Worm (Caenorhabditis elegans): ENCODE measurements around the gene lelo-4.

lelo-4 gene

DNA sequence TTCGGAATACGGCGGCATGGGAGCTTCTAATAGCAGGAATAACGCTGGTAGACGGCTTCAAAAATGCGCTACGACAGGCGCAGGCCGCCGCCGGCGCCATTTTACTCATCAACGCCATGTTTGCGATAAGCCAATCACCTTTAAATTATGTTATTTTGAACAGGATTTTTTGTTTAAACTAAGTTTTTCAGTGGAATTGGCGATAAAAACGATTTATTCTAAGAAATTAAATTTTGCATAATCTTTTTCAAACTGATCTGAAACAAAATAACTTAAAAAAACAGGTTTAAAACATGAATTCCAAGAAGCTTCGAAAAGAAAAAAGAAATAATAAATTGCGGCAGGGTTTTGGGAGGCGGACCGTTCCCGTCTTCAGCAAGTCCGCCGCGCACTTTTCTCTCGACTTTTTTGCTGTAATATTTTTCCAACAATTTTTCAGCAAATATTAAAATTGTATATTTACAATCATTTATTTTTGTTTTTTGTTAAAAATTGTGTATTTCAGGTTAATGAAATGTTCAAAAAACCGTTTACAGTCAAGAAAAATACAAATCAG is 23.4 kb upstream of the lelo-4 start, which contains the start of the genes ndub-5 and eif-2D:
Gene ndub-5 (minus strand): TSS at position 138 of the 556 bp plus-strand sequence.
Gene eif-2D (plus strand): TSS at position 506 of the 556 bp plus-strand sequence.
- TF ChIP-seq mep-1 (tag; optimal IDR thresholded peaks at IDR 0.05) (peak; percentile 5), lsy-2 (tag; optimal IDR thresholded peaks at IDR 0.05) (peak in 1 of 2 experiments; percentile 37), nhr-77 (tag; optimal IDR thresholded peaks at IDR 0.05) (no peak), aha-1 (tag) (peak; percentile 75), unc-62 (GFP tag; optimal IDR thresholded peaks at IDR 0.05 in 1 of 2) (peak in 1 of 2 experiments; percentile 15), unc-62 (tag; optimal IDR thresholded peaks at IDR 0.05) (no peak), mes-2 (tag; optimal IDR thresholded peaks at IDR 0.05; ENCODE audit: poor library complexity, severe bottlenecking) (peak; percentile 50)

- TF ChIP-seq aha-1 (tag) (peak; percentile 77), unc-62 (GFP tag; optimal IDR thresholded peaks at IDR 0.05 in 1 of 2) (no peak), unc-62 (tag; optimal IDR thresholded peaks at IDR 0.05) (no peak)
Measured at ce11 chrII:5693893-5694292, 20.8 kb upstream of the lelo-4 start, which contains the start of gene C25H3.3. C25H3.3 (plus strand) TSS chrII:5694193.

ce11 chrII:5694798-5695197 is 19.9 kb upstream of the lelo-4 start, which contains the start of gene C25H3.14:
C25H3.14 (plus strand) TSS chrII:5695098.
- TF ChIP-seq ceh-44 (GFP tag; IDR thresholded peaks at IDR 0.05), result no peak

DNA sequence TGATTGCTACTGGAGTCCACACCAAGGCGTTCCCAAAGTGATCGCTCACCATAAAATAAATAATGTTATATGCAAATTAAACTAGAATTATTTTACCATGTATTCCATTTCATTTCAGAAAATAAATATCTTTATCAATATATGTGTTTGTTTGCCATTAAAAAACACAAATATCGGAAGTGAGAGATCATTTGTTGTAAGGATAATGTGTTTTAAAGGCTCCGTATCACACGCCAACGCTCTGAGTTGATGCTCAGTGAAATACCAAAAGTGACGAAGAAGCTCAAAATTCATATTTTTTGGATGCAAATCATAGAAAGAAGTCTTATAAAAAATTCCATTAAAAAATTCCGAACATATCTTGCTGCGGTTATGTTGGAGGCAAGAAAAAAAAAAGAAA is 18.5 kb upstream of the lelo-4 start:
- TF ChIP-seq unc-62 (GFP tag; optimal IDR thresholded peaks at IDR 0.05 in 1 of 2) (peak in 1 of 2 experiments; percentile 91), unc-62 (tag; optimal IDR thresholded peaks at IDR 0.05) (no peak), hmg-1.1 (GFP tag; IDR thresholded peaks at IDR 0.05) (no peak)

ce11 chrII:5697338-5697737 is 17.4 kb upstream of the lelo-4 start:
- TF ChIP-seq aha-1 (tag) (peak; percentile 56), daf-16 (GFP tag; optimal IDR thresholded peaks at IDR 0.05) (no peak), daf-16 (tag; optimal IDR thresholded peaks at IDR 0.05) (no peak), unc-62 (GFP tag; optimal IDR thresholded peaks at IDR 0.05 in 1 of 2) (peak in 1 of 2 experiments; percentile 62), unc-62 (tag; optimal IDR thresholded peaks at IDR 0.05) (no peak)

DNA sequence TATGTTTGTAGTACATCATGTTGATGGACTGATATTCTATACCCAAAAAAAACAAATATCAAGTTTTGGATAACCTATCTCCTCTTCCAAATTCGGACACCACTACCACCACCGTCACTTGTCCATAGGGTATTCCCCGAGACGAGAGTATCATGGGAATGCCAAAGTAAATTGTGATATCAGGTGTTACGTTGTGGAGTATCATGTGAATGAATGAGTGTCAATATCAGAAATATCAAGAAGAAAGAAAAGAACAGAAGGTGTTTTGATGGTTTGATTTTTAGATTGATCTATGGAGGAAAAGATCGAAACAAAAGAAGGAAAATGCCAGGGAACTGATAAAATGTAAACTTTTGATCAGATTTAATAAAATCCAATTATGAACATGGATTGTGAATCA is 16.5 kb upstream of the lelo-4 start:
- no peak for TF ChIP-seq D1046.2 (GFP tag; IDR thresholded peaks at IDR 0.05)
- no peak for TF ChIP-seq nhr-48 (tag; optimal IDR thresholded peaks at IDR 0.05)
- TF ChIP-seq F10B5.3 (tag; optimal IDR thresholded peaks at IDR 0.05), result no peak
- TF ChIP-seq lim-7 (GFP tag; IDR thresholded peaks at IDR 0.05), result no peak
- no peak for TF ChIP-seq ctbp-1 (GFP tag; IDR thresholded peaks at IDR 0.05)
- peak; percentile 31 for TF ChIP-seq mxl-3 (GFP tag; optimal IDR thresholded peaks at IDR 0.05)
- no peak for TF ChIP-seq madf-5 (GFP tag; IDR thresholded peaks at IDR 0.05)
- no peak for TF ChIP-seq madf-9 (GFP tag; conservative IDR thresholded peaks at IDR 0.05)
- TF ChIP-seq aha-1 (tag), result peak; percentile 80
- no peak for TF ChIP-seq pha-4 (GFP tag; IDR thresholded peaks at IDR 0.05)
- TF ChIP-seq pha-4 (tag; optimal IDR thresholded peaks at IDR 0.05), result no peak
- no peak for TF ChIP-seq zip-11 (GFP tag; IDR thresholded peaks at IDR 0.05)
- no peak for TF ChIP-seq ZK337.2 (GFP tag; IDR thresholded peaks at IDR 0.05)
- TF ChIP-seq duxl-1 (tag; optimal IDR thresholded peaks at IDR 0.05; ENCODE audit: poor library complexity), result no peak
- TF ChIP-seq mdl-1 (tag; optimal IDR thresholded peaks at IDR 0.05), result peak in 1 of 2 experiments; percentile 50
- TF ChIP-seq Y105C5A.15 (GFP tag; IDR thresholded peaks at IDR 0.05), result no peak
- TF ChIP-seq nhr-6 (tag; optimal IDR thresholded peaks at IDR 0.05), result peak; percentile 30
- TF ChIP-seq tra-1 (GFP tag; IDR thresholded peaks at IDR 0.05), result no peak
- TF ChIP-seq F26F4.8 (GFP tag; conservative IDR thresholded peaks at IDR 0.05), result no peak
- no peak for TF ChIP-seq F49E8.2 (tag; optimal IDR thresholded peaks at IDR 0.05; ENCODE audit: borderline replicate concordance)
- peak; percentile 52 for TF ChIP-seq dve-1 (tag; optimal IDR thresholded peaks at IDR 0.05; ENCODE audit: insufficient read depth)
- no peak for TF ChIP-seq lin-15B (tag; optimal IDR thresholded peaks at IDR 0.05)
- TF ChIP-seq nhr-28 (tag; optimal IDR thresholded peaks at IDR 0.05), result peak; percentile 70
- no peak for TF ChIP-seq snpc-1.2 (GFP tag; IDR thresholded peaks at IDR 0.05)
- TF ChIP-seq lin-1 (GFP tag; IDR thresholded peaks at IDR 0.05), result no peak
- TF ChIP-seq Y5F2A.4 (GFP tag; optimal IDR thresholded peaks at IDR 0.05), result no peak
- TF ChIP-seq hlh-30 (tag; optimal IDR thresholded peaks at IDR 0.05; ENCODE audit: insufficient read depth), result peak; percentile 90
- no peak for TF ChIP-seq fos-1 (tag; optimal IDR thresholded peaks at IDR 0.05)
- no peak for TF ChIP-seq set-16 (GFP tag; IDR thresholded peaks at IDR 0.05)
- no peak for TF ChIP-seq ceh-28 (tag; optimal IDR thresholded peaks at IDR 0.05)
